Worm (Caenorhabditis elegans) whole organism, late embryonic: Measurements from ENCODE around the gene Y57G11C.1130.

Source experiments
- F13H6.1 ChIP-seq: sonication (generic microtip); optimal IDR thresholded peaks from 2 replicates; lab custom pipeline; 2016; ENCODE audit warnings: missing genetic modification characterization, missing compliant biosample characterization
- K09A11.1 ChIP-seq: sonication (generic microtip); optimal IDR thresholded peaks from 2 replicates; lab custom pipeline; 2017; ENCODE audit warnings: antibody characterized with exemption, mild to moderate bottlenecking, missing genetic modification characterization, missing compliant biosample characterization; ENCODE audit not compliant: insufficient read depth
- ceh-14 ChIP-seq: sonication (generic microtip); optimal IDR thresholded peaks from 2 replicates; lab custom pipeline; 2016; ENCODE audit warnings: missing genotype, missing genetic modification characterization, missing compliant biosample characterization
- ceh-18 ChIP-seq: sonication (generic microtip); optimal IDR thresholded peaks from 2 replicates; lab custom pipeline; 2016; ENCODE audit warnings: missing genetic modification characterization, missing compliant biosample characterization
- ceh-19 ChIP-seq: fragments of 200-800 bp; sonication (Bioruptor generic); optimal IDR thresholded peaks from 2 replicates; lab custom pipeline; 2018; ENCODE audit warnings: mild to moderate bottlenecking, missing genetic modification characterization, missing compliant biosample characterization
- ceh-2 ChIP-seq: sonication (generic microtip); optimal IDR thresholded peaks from 2 replicates; lab custom pipeline; 2016; ENCODE audit warnings: missing genotype, missing genetic modification characterization, missing compliant biosample characterization
- ceh-31 ChIP-seq: sonication (generic microtip); optimal IDR thresholded peaks from 2 replicates; lab custom pipeline; 2016; ENCODE audit warnings: missing genetic modification characterization, missing compliant biosample characterization
- ceh-34 ChIP-seq: sonication (generic microtip); optimal IDR thresholded peaks from 2 replicates; lab custom pipeline; 2016; ENCODE audit warnings: mild to moderate bottlenecking, missing genetic modification characterization, missing compliant biosample characterization
- ceh-45 ChIP-seq: fragments of 200-800 bp; sonication (Bioruptor generic); IDR thresholded peaks from 2 replicates; pipeline ENCODE4 v1.3.6; 2022; ENCODE audit warnings: missing genetic modification reagents, missing genetic modification characterization, missing compliant biosample characterization
- ceh-48 ChIP-seq: sonication (generic microtip); optimal IDR thresholded peaks from 2 replicates; lab custom pipeline; 2016; ENCODE audit warnings: missing genetic modification characterization, inconsistent platforms, missing compliant biosample characterization
- ceh-9 ChIP-seq: sonication (generic microtip); optimal IDR thresholded peaks from 2 replicates; lab custom pipeline; 2016; ENCODE audit warnings: mild to moderate bottlenecking, missing genetic modification characterization, inconsistent platforms, missing compliant biosample characterization
- che-1 ChIP-seq: sonication (generic microtip); optimal IDR thresholded peaks from 2 replicates; lab custom pipeline; 2016; ENCODE audit warnings: mild to moderate bottlenecking, missing genetic modification characterization, missing compliant biosample characterization
- elt-2 ChIP-seq: sonication (generic microtip); optimal IDR thresholded peaks from 2 replicates; lab custom pipeline; 2016; ENCODE audit warnings: missing genetic modification reagents, missing genetic modification characterization, missing compliant biosample characterization
- elt-4 ChIP-seq: sonication (generic microtip); optimal IDR thresholded peaks from 2 replicates; lab custom pipeline; 2016; ENCODE audit warnings: missing genetic modification characterization, missing compliant biosample characterization
- ets-4 ChIP-seq: sonication (generic microtip); optimal IDR thresholded peaks from 2 replicates; lab custom pipeline; 2016; ENCODE audit warnings: missing genetic modification characterization, missing compliant biosample characterization
- eyg-1 ChIP-seq: sonication (generic microtip); optimal IDR thresholded peaks from 2 replicates; lab custom pipeline; 2016; ENCODE audit warnings: missing genotype, missing genetic modification characterization, missing compliant biosample characterization
- fax-1 ChIP-seq: sonication (generic microtip); optimal IDR thresholded peaks from 2 replicates; lab custom pipeline; 2016; ENCODE audit warnings: missing genotype, missing genetic modification characterization, missing compliant biosample characterization
- fkh-6 ChIP-seq: sonication (generic microtip); optimal IDR thresholded peaks from 2 replicates; lab custom pipeline; 2016; ENCODE audit warnings: missing genetic modification characterization, missing compliant biosample characterization
- hlh-30 ChIP-seq: sonication (generic microtip); optimal IDR thresholded peaks from 2 replicates; lab custom pipeline; 2017; ENCODE audit warnings: antibody characterized with exemption, missing genetic modification characterization, missing compliant biosample characterization; ENCODE audit not compliant: insufficient read depth
- hlh-8 ChIP-seq: sonication (generic microtip); optimal IDR thresholded peaks from 2 replicates; lab custom pipeline; 2016; ENCODE audit warnings: missing genotype, missing genetic modification characterization, missing compliant biosample characterization
- lim-6 ChIP-seq: sonication (generic microtip); optimal IDR thresholded peaks from 2 replicates; lab custom pipeline; 2016; ENCODE audit warnings: missing genetic modification characterization, missing compliant biosample characterization
- lin-11 ChIP-seq: fragments of 200-800 bp; sonication (Bioruptor generic); optimal IDR thresholded peaks from 2 replicates; lab custom pipeline; 2018; ENCODE audit warnings: mild to moderate bottlenecking, missing genetic modification characterization, missing compliant biosample characterization
- madf-2 ChIP-seq: sonication (generic microtip); optimal IDR thresholded peaks from 2 replicates; lab custom pipeline; 2017; ENCODE audit warnings: missing genetic modification characterization, missing compliant biosample characterization
- mec-3 ChIP-seq: sonication (generic microtip); optimal IDR thresholded peaks from 2 replicates; lab custom pipeline; 2016; ENCODE audit warnings: borderline replicate concordance, missing genetic modification characterization, missing compliant biosample characterization
- nfya-1 ChIP-seq: sonication (generic microtip); optimal IDR thresholded peaks from 2 replicates; lab custom pipeline; 2017; ENCODE audit warnings: missing genetic modification characterization, mild to moderate bottlenecking, missing compliant biosample characterization, antibody characterized with exemption, moderate library complexity
- nhr-11 ChIP-seq: fragments of 150-350 bp; optimal IDR thresholded peaks from 2 replicates; lab custom pipeline; 2014; ENCODE audit warnings: missing biosample characterization, missing genetic modification characterization
- odd-2 ChIP-seq: sonication (generic microtip); optimal IDR thresholded peaks from 2 replicates; lab custom pipeline; 2017; ENCODE audit warnings: antibody characterized with exemption, mild to moderate bottlenecking, missing genetic modification characterization, missing compliant biosample characterization
- pat-9 ChIP-seq: fragments of 200-800 bp; sonication (Bioruptor generic); optimal IDR thresholded peaks from 2 replicates; lab custom pipeline; 2018; ENCODE audit warnings: mild to moderate bottlenecking, missing genetic modification characterization, moderate library complexity, missing compliant biosample characterization
- pax-1 ChIP-seq: fragments of 150-350 bp; optimal IDR thresholded peaks from 2 replicates; lab custom pipeline; 2014; ENCODE audit warnings: missing biosample characterization, missing genetic modification characterization
- pha-2 ChIP-seq: sonication (generic microtip); optimal IDR thresholded peaks from 2 replicates; lab custom pipeline; 2017; ENCODE audit warnings: mild to moderate bottlenecking, missing genetic modification characterization, missing compliant biosample characterization
- pha-4 ChIP-seq: fragments of 150-350 bp; optimal IDR thresholded peaks from 2 replicates; lab custom pipeline; 2018; ENCODE audit warnings: missing biosample characterization, missing genetic modification reagents, missing genetic modification characterization
- pqm-1 ChIP-seq: sonication (generic microtip); optimal IDR thresholded peaks from 2 replicates; lab custom pipeline; 2016; ENCODE audit warnings: missing genetic modification characterization, missing compliant biosample characterization
- pros-1 ChIP-seq: fragments of 150-350 bp; optimal IDR thresholded peaks from 2 replicates; lab custom pipeline; 2014; ENCODE audit warnings: missing biosample characterization, missing genetic modification reagents, missing genetic modification characterization
- ref-2 ChIP-seq: sonication (generic microtip); optimal IDR thresholded peaks from 2 replicates; lab custom pipeline; 2016; ENCODE audit warnings: missing genetic modification characterization, missing compliant biosample characterization
- sox-2 ChIP-seq: fragments of 200-800 bp; sonication (Bioruptor generic); IDR thresholded peaks from 2 replicates; pipeline ENCODE4 v1.3.6; 2022; ENCODE audit warnings: missing genetic modification reagents, missing genetic modification characterization, missing compliant biosample characterization
- tbx-2 ChIP-seq: sonication (generic microtip); optimal IDR thresholded peaks from 2 replicates; lab custom pipeline; 2016; ENCODE audit warnings: missing genetic modification characterization, missing compliant biosample characterization
- tbx-7 ChIP-seq: sonication (generic microtip); optimal IDR thresholded peaks from 2 replicates; lab custom pipeline; 2016; ENCODE audit warnings: missing genotype, missing genetic modification characterization, missing compliant biosample characterization
- ttx-3 ChIP-seq: sonication (generic microtip); optimal IDR thresholded peaks from 2 replicates; lab custom pipeline; 2016; ENCODE audit warnings: missing genetic modification reagents, missing genetic modification characterization, missing compliant biosample characterization
- unc-3 ChIP-seq, 2 experiments: fragments of 200-800 bp in 1 of 2; sonication (Bioruptor generic) in 1 of 2; sonication (generic microtip) in 1 of 2; conservative IDR thresholded peaks in 1 of 2; optimal IDR thresholded peaks in 1 of 2; 2 replicates each; pipeline versions ENCODE4 v1.3.6 to Lab custom; 2016 to 2022; ENCODE audit warnings: missing compliant biosample characterization in 2 of 2, missing genetic modification characterization in 2 of 2, missing genetic modification reagents in 1 of 2
- unc-42 ChIP-seq: sonication (generic microtip); optimal IDR thresholded peaks from 2 replicates; lab custom pipeline; 2016; ENCODE audit warnings: missing genotype, missing genetic modification characterization, missing compliant biosample characterization
- unc-55 ChIP-seq: sonication (generic microtip); optimal IDR thresholded peaks from 2 replicates; lab custom pipeline; 2017; ENCODE audit warnings: missing biosample characterization, missing genetic modification reagents, missing genetic modification characterization
- unc-86 ChIP-seq: sonication (generic microtip); optimal IDR thresholded peaks from 2 replicates; lab custom pipeline; 2016; ENCODE audit warnings: missing genetic modification characterization, missing compliant biosample characterization
- zip-5 ChIP-seq: sonication (generic microtip); optimal IDR thresholded peaks from 2 replicates; lab custom pipeline; 2016; ENCODE audit warnings: missing genetic modification characterization, missing compliant biosample characterization
- ztf-16 ChIP-seq: sonication (generic microtip); optimal IDR thresholded peaks from 2 replicates; lab custom pipeline; 2017; ENCODE audit warnings: missing genetic modification characterization, missing compliant biosample characterization

Y57G11C.1130 gene

ce11 chrIV:14824878-14825352 lies 42.6 kb downstream of the Y57G11C.1130 start, which contains the start of gene sec-61.A:
Gene sec-61.A, minus strand, starts transcription at chrIV:14825264.
- peak; percentile 87 for TF ChIP-seq ref-2 (tag; lab: Kevin White, UChicago)
- peak; percentile 66 for TF ChIP-seq ceh-31
- TF ChIP-seq ceh-18 (tag; lab: Kevin White, UChicago), result peak; percentile 55
- peak; percentile 20 for TF ChIP-seq madf-2
- TF ChIP-seq ceh-34 (tag; lab: Kevin White, UChicago), result peak; percentile 63
- TF ChIP-seq lim-6 (tag; lab: Kevin White, UChicago), result no peak
- peak; percentile 29 for TF ChIP-seq tbx-7 (tag; lab: Kevin White, UChicago)
- TF ChIP-seq fkh-6, result no peak
- TF ChIP-seq hlh-8 (tag; lab: Kevin White, UChicago), result peak; percentile 5
- TF ChIP-seq K09A11.1 (tag; lab: Kevin White, UChicago), result peak; percentile 56
- no peak for TF ChIP-seq pha-4 (tag; lab: Kevin White, UChicago)
- peak; percentile 43 for TF ChIP-seq elt-2
- TF ChIP-seq unc-55 (GFP tag; lab: Kevin White, UChicago), result peak; percentile 9
- no peak for TF ChIP-seq unc-3 (GFP tag; conservative IDR thresholded peaks at IDR 0.05; lab: Robert Waterston, UW)
- TF ChIP-seq unc-3 (tag; optimal IDR thresholded peaks at IDR 0.05; lab: Kevin White, UChicago), result peak; percentile 15
- TF ChIP-seq nfya-1 (tag; lab: Kevin White, UChicago), result peak; percentile 83
- TF ChIP-seq ets-4 (tag; lab: Kevin White, UChicago), result peak; percentile 7
- peak; percentile 77 for TF ChIP-seq tbx-2 (tag; lab: Kevin White, UChicago)
- TF ChIP-seq ceh-2, result no peak
- peak; percentile 72 for TF ChIP-seq unc-42 (tag; lab: Kevin White, UChicago)
- TF ChIP-seq pha-2 (tag; lab: Kevin White, UChicago), result no peak
- peak; percentile 6 for TF ChIP-seq ztf-16
- TF ChIP-seq hlh-30 (tag; lab: Kevin White, UChicago), result peak; percentile 71
- TF ChIP-seq pax-1 (tag; lab: Kevin White, UChicago), result peak; percentile 48

ce11 chrIV:14825379-14825778 lies 43.1 kb downstream of the Y57G11C.1130 start, which contains the start of gene rps-18:
Gene rps-18, plus strand, starts transcription at chrIV:14825679.
- TF ChIP-seq elt-4 (no peak), pax-1 (tag; lab: Kevin White, UChicago) (no peak), hlh-30 (tag; lab: Kevin White, UChicago) (no peak), nhr-11 (tag; lab: Kevin White, UChicago) (no peak), ceh-45 (no peak), sox-2 (GFP tag; lab: Robert Waterston, UW) (no peak), ttx-3 (no peak), ceh-19 (GFP tag; lab: Kevin White, UChicago) (no peak), ceh-14 (no peak), tbx-7 (tag; lab: Kevin White, UChicago) (no peak), mec-3 (tag; lab: Kevin White, UChicago) (no peak), F13H6.1 (no peak), che-1 (tag; lab: Kevin White, UChicago) (no peak), lim-6 (tag; lab: Kevin White, UChicago) (no peak), ets-4 (tag; lab: Kevin White, UChicago) (no peak), pha-2 (tag; lab: Kevin White, UChicago) (no peak), zip-5 (tag; lab: Kevin White, UChicago) (no peak), unc-42 (tag; lab: Kevin White, UChicago) (no peak), pros-1 (no peak), ceh-18 (tag; lab: Kevin White, UChicago) (no peak)
- TF ChIP-seq, all 69 proteins: peak for 0

ce11 chrIV:14826151-14826757 lies 43.9 kb downstream of the Y57G11C.1130 start:
- no peak for TF ChIP-seq unc-86 (tag; lab: Kevin White, UChicago)
- no peak for TF ChIP-seq ceh-19 (GFP tag; lab: Kevin White, UChicago)
- TF ChIP-seq nfya-1 (tag; lab: Kevin White, UChicago), result no peak
- no peak for TF ChIP-seq ceh-9 (tag; lab: Kevin White, UChicago)
- TF ChIP-seq lim-6 (tag; lab: Kevin White, UChicago), result no peak
- TF ChIP-seq eyg-1 (tag; lab: Kevin White, UChicago), result no peak
- no peak for TF ChIP-seq che-1 (tag; lab: Kevin White, UChicago)
- no peak for TF ChIP-seq fax-1
- no peak for TF ChIP-seq ttx-3
- TF ChIP-seq pros-1, result no peak
- TF ChIP-seq unc-55 (GFP tag; lab: Kevin White, UChicago), result no peak
- no peak for TF ChIP-seq odd-2 (tag; lab: Kevin White, UChicago)
- no peak for TF ChIP-seq lin-11 (tag; lab: Kevin White, UChicago)
- no peak for TF ChIP-seq pat-9 (tag; lab: Kevin White, UChicago)
- no peak for TF ChIP-seq ceh-45
- TF ChIP-seq ceh-48 (tag; lab: Kevin White, UChicago), result no peak
- TF ChIP-seq pqm-1 (tag; lab: Kevin White, UChicago), result no peak
